Worm (Caenorhabditis elegans): Measurements from ENCODE around the gene lido-2.

DNA sequence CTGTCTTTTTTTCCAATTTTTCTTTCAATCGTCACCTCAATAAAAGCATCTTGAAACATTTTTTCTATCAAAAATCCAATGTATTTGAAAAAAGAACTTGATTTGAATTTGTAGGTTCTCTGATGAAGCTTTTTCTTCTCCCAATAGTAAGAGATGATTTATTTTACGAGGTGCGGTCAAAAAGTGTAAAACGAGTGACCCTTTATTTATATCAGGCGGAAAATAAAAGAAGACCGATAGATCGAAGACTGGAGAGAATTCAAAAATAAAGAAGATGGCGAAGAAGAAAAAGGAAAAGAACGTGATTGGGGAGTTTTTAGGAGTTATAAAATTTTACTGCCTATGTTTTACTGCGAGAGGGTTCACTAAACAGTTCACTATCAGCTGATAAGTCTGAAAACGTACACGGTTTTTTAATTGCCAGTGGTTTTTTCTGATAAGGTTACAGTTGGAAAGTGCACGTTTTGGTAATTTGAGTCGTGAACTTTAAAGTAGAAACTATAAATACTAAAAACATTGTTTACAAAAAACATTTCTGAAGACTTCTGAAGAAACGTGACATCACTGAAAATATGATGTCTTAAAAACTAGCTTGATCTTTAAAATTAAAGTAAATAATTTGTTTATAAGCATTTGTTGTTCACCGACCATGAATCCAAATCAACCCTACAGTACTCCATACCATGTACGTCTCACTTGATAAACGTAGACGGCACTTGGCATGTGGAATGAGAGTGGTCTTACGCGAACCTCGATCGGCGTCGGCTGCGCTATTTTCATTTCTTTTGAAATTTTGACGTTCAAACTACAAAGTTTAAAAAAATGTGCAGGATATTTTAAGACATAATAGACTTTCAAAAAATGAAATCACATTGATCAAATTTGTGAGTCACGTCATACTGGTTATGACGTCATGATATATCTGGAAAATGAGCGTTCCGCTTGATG, 44.4 kb downstream of the lido-2 start:
- TF ChIP-seq ztf-23 (GFP tag; IDR thresholded peaks at IDR 0.05) (no peak), flt-1 (GFP tag; IDR thresholded peaks at IDR 0.05) (no peak), tab-1 (GFP tag; IDR thresholded peaks at IDR 0.05) (no peak), ref-1 (GFP tag; conservative IDR thresholded peaks at IDR 0.05) (no peak), cog-1 (tag; optimal IDR thresholded peaks at IDR 0.05) (no peak), klf-2 (GFP tag; conservative IDR thresholded peaks at IDR 0.05) (no peak), T22C8.4 (GFP tag; IDR thresholded peaks at IDR 0.05) (no peak)

Data from whole organism, midembryonic.